Worm (Caenorhabditis elegans) whole organism, late embryonic: ENCODE data around the gene str-169.

Experiments
- K02D7.2 ChIP-seq: sonication (generic microtip); optimal IDR thresholded peaks from 2 replicates; lab custom pipeline; 2017; ENCODE audit warnings: mild to moderate bottlenecking, missing genetic modification characterization, missing compliant biosample characterization
- Y22D7AL.16 ChIP-seq: sonication (generic microtip); optimal IDR thresholded peaks from 2 replicates; lab custom pipeline; 2016; ENCODE audit warnings: missing genetic modification characterization, missing compliant biosample characterization
- ahr-1 ChIP-seq: sonication (generic microtip); optimal IDR thresholded peaks from 2 replicates; lab custom pipeline; 2016; ENCODE audit warnings: missing genetic modification characterization, missing compliant biosample characterization
- fkh-10 ChIP-seq: fragments of 150-350 bp; optimal IDR thresholded peaks from 2 replicates; lab custom pipeline; 2014; ENCODE audit warnings: missing biosample characterization, missing genetic modification reagents, missing genetic modification characterization
- hlh-30 ChIP-seq: sonication (generic microtip); optimal IDR thresholded peaks from 2 replicates; lab custom pipeline; 2017; ENCODE audit warnings: antibody characterized with exemption, missing genetic modification characterization, missing compliant biosample characterization; ENCODE audit not compliant: insufficient read depth
- lin-11 ChIP-seq: fragments of 200-800 bp; sonication (Bioruptor generic); optimal IDR thresholded peaks from 2 replicates; lab custom pipeline; 2018; ENCODE audit warnings: mild to moderate bottlenecking, missing genetic modification characterization, missing compliant biosample characterization
- mec-3 ChIP-seq: sonication (generic microtip); optimal IDR thresholded peaks from 2 replicates; lab custom pipeline; 2016; ENCODE audit warnings: borderline replicate concordance, missing genetic modification characterization, missing compliant biosample characterization
- pha-4 ChIP-seq: fragments of 150-350 bp; optimal IDR thresholded peaks from 2 replicates; lab custom pipeline; 2018; ENCODE audit warnings: missing biosample characterization, missing genetic modification reagents, missing genetic modification characterization
- pqm-1 ChIP-seq: sonication (generic microtip); optimal IDR thresholded peaks from 2 replicates; lab custom pipeline; 2016; ENCODE audit warnings: missing genetic modification characterization, missing compliant biosample characterization
- zip-5 ChIP-seq: sonication (generic microtip); optimal IDR thresholded peaks from 2 replicates; lab custom pipeline; 2016; ENCODE audit warnings: missing genetic modification characterization, missing compliant biosample characterization
- ztf-16 ChIP-seq: sonication (generic microtip); optimal IDR thresholded peaks from 2 replicates; lab custom pipeline; 2017; ENCODE audit warnings: missing genetic modification characterization, missing compliant biosample characterization

ce11 chrIV:4945771-4946170 lies at the start of gene str-169:
- TF ChIP-seq pqm-1 (no peak), mec-3 (no peak), pha-4 (no peak), K02D7.2 (no peak), fkh-10 (no peak), hlh-30 (no peak), lin-11 (tag; lab: Kevin White, UChicago) (no peak), ahr-1 (tag; lab: Kevin White, UChicago) (no peak), ztf-16 (tag; lab: Kevin White, UChicago) (no peak), Y22D7AL.16 (tag; lab: Kevin White, UChicago) (no peak), zip-5 (no peak)
